Worm (Caenorhabditis elegans) whole organism, midembryonic: Measurements from ENCODE around the gene Y39B6A.9.

Experiments
- cog-1 ChIP-seq: sonication (generic microtip); optimal IDR thresholded peaks from 2 replicates; lab custom pipeline; 2016; ENCODE audit warnings: missing genetic modification characterization, missing compliant biosample characterization
- flt-1 ChIP-seq: fragments of 200-800 bp; sonication (Bioruptor generic); IDR thresholded peaks from 2 replicates; pipeline ENCODE4 v1.3.6; 2022; ENCODE audit warnings: missing genetic modification characterization, missing compliant biosample characterization
- klf-2 ChIP-seq: fragments of 200-800 bp; sonication (Bioruptor generic); conservative IDR thresholded peaks from 2 replicates; pipeline ENCODE4 v1.3.6; 2022; ENCODE audit warnings: missing genetic modification reagents, missing genetic modification characterization, missing compliant biosample characterization
- med-1 ChIP-seq: sonication (generic microtip); optimal IDR thresholded peaks from 2 replicates; lab custom pipeline; 2017; ENCODE audit warnings: missing genetic modification characterization, mild to moderate bottlenecking, missing compliant biosample characterization, antibody characterized with exemption, missing genetic modification reagents; ENCODE audit not compliant: insufficient read depth
- ref-1 ChIP-seq: fragments of 200-800 bp; sonication (Bioruptor generic); conservative IDR thresholded peaks from 2 replicates; pipeline ENCODE4 v1.3.6; 2022; ENCODE audit warnings: missing genetic modification reagents, missing genetic modification characterization, missing compliant biosample characterization
- tab-1 ChIP-seq: fragments of 200-800 bp; sonication (Bioruptor generic); IDR thresholded peaks from 2 replicates; pipeline ENCODE4 v1.3.6; 2022; ENCODE audit warnings: missing genetic modification characterization, missing compliant biosample characterization
- ztf-23 ChIP-seq: fragments of 200-800 bp; sonication (Bioruptor generic); IDR thresholded peaks from 2 replicates; pipeline ENCODE4 v1.3.6; 2022; ENCODE audit warnings: missing genetic modification reagents, missing genetic modification characterization, missing compliant biosample characterization
- ztf-29 ChIP-seq: fragments of 200-800 bp; sonication (Bioruptor generic); IDR thresholded peaks from 2 replicates; pipeline ENCODE4 v1.3.6; 2022; ENCODE audit warnings: missing genetic modification reagents, missing genetic modification characterization, missing compliant biosample characterization

- TF ChIP-seq klf-2 (no peak), cog-1 (tag; lab: Kevin White, UChicago) (no peak), ref-1 (GFP tag; lab: Robert Waterston, UW) (no peak), ztf-23 (GFP tag; lab: Robert Waterston, UW) (no peak), flt-1 (GFP tag; lab: Robert Waterston, UW) (no peak), tab-1 (no peak), ztf-29 (no peak), med-1 (GFP tag; lab: Kevin White, UChicago) (no peak)
Measured at ce11 chrV:19124586-19124985, 11.7 kb upstream of the Y39B6A.9 start, which contains the start of gene bed-1.
